Worm (Caenorhabditis elegans): ENCODE data around the gene sre-28.

The sre-28 gene

DNA sequence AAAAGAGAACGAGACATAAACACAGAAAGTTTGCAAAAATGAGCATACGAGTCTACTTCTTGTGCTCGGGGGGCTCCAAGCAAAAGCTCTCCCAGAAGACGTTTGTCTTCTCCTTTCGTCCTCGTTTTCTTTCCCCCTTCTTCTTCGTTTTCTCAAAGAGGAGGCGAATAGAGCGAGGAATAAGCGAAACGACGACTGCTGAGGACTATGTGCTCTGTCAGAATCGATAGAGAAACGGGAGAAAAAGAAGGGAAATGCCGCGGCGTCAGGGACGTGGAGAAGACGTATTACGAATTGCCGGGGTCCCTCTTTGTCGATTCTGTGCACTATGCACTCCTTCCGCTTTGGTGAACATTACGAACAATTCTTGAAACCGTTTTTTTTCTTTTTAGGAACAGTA lies 34.2 kb downstream of the sre-28 start:
- TF ChIP-seq ceh-48 (tag; optimal IDR thresholded peaks at IDR 0.05): peak; percentile 65
- TF ChIP-seq nfya-1 (tag; optimal IDR thresholded peaks at IDR 0.05): no peak
- no peak for TF ChIP-seq rnt-1 (tag; optimal IDR thresholded peaks at IDR 0.05)
- TF ChIP-seq fkh-10 (GFP tag; optimal IDR thresholded peaks at IDR 0.05): no peak
- peak; percentile 16 for TF ChIP-seq tbx-2 (tag; optimal IDR thresholded peaks at IDR 0.05)
- TF ChIP-seq ceh-34 (tag; optimal IDR thresholded peaks at IDR 0.05): no peak
- no peak for TF ChIP-seq hlh-6 (tag; optimal IDR thresholded peaks at IDR 0.05)
- peak; percentile 63 for TF ChIP-seq ceh-31 (tag; optimal IDR thresholded peaks at IDR 0.05)
- TF ChIP-seq nhr-11 (tag; optimal IDR thresholded peaks at IDR 0.05): no peak
- TF ChIP-seq unc-42 (tag; optimal IDR thresholded peaks at IDR 0.05): peak; percentile 25

- TF ChIP-seq ref-2 (tag; optimal IDR thresholded peaks at IDR 0.05): peak; percentile 92
- TF ChIP-seq ceh-14 (tag; optimal IDR thresholded peaks at IDR 0.05): peak; percentile 89
- peak; percentile 26 for TF ChIP-seq nfya-1 (tag; optimal IDR thresholded peaks at IDR 0.05)
- TF ChIP-seq pqm-1 (tag; optimal IDR thresholded peaks at IDR 0.05): peak; percentile 40
- TF ChIP-seq zip-5 (tag; optimal IDR thresholded peaks at IDR 0.05): peak; percentile 32
- TF ChIP-seq lim-6 (tag; optimal IDR thresholded peaks at IDR 0.05): peak; percentile 70
- TF ChIP-seq ets-4 (tag; optimal IDR thresholded peaks at IDR 0.05): peak; percentile 75
- peak; percentile 72 for TF ChIP-seq rnt-1 (tag; optimal IDR thresholded peaks at IDR 0.05)
- TF ChIP-seq tbx-7 (tag; optimal IDR thresholded peaks at IDR 0.05): peak; percentile 63
- peak; percentile 70 for TF ChIP-seq dmd-4 (tag; optimal IDR thresholded peaks at IDR 0.05; ENCODE audit: borderline replicate concordance)
- peak; percentile 51 for TF ChIP-seq unc-42 (tag; optimal IDR thresholded peaks at IDR 0.05)
- TF ChIP-seq pros-1 (tag; optimal IDR thresholded peaks at IDR 0.05): peak; percentile 8
- TF ChIP-seq fax-1 (tag; optimal IDR thresholded peaks at IDR 0.05): peak; percentile 61
- peak; percentile 13 for TF ChIP-seq ztf-16 (tag; optimal IDR thresholded peaks at IDR 0.05)
- TF ChIP-seq hlh-8 (tag; optimal IDR thresholded peaks at IDR 0.05): peak; percentile 70
- peak; percentile 20 for TF ChIP-seq ceh-18 (tag; optimal IDR thresholded peaks at IDR 0.05)
- peak; percentile 70 for TF ChIP-seq F13H6.1 (tag; optimal IDR thresholded peaks at IDR 0.05)
- TF ChIP-seq madf-2 (tag; optimal IDR thresholded peaks at IDR 0.05): peak; percentile 16
- TF ChIP-seq C08G9.2 (tag; optimal IDR thresholded peaks at IDR 0.05): peak; percentile 77
- peak; percentile 81 for TF ChIP-seq ceh-2 (tag; optimal IDR thresholded peaks at IDR 0.05)
- peak; percentile 94 for TF ChIP-seq tbx-2 (tag; optimal IDR thresholded peaks at IDR 0.05)
- peak; percentile 40 for TF ChIP-seq ceh-34 (tag; optimal IDR thresholded peaks at IDR 0.05)
- TF ChIP-seq ceh-31 (tag; optimal IDR thresholded peaks at IDR 0.05): peak; percentile 96
Observed at ce11 chrV:9980731-9981483, 36.7 kb downstream of the sre-28 start, which contains the start of the genes ruvb-1 and tofu-1. ruvb-1 (minus strand) TSS chrV:9980802. tofu-1 (plus strand) TSS chrV:9981147.

ce11 chrV:9982568-9982967 lies 38.4 kb downstream of the sre-28 start, which contains the start of gene C27H6.9:
C27H6.9 (plus strand) TSS chrV:9982868.
- TF ChIP-seq elt-4 (tag; optimal IDR thresholded peaks at IDR 0.05) (no peak), odd-2 (tag; optimal IDR thresholded peaks at IDR 0.05) (no peak), mec-3 (tag; optimal IDR thresholded peaks at IDR 0.05; ENCODE audit: borderline replicate concordance) (no peak), pros-1 (tag; optimal IDR thresholded peaks at IDR 0.05) (no peak), ceh-18 (tag; optimal IDR thresholded peaks at IDR 0.05) (no peak), ceh-24 (tag; optimal IDR thresholded peaks at IDR 0.05) (no peak), F13H6.1 (tag; optimal IDR thresholded peaks at IDR 0.05) (no peak), dmd-4 (tag; optimal IDR thresholded peaks at IDR 0.05; ENCODE audit: borderline replicate concordance) (no peak), C08G9.2 (tag; optimal IDR thresholded peaks at IDR 0.05) (no peak), ztf-16 (tag; optimal IDR thresholded peaks at IDR 0.05) (no peak), pqm-1 (tag; optimal IDR thresholded peaks at IDR 0.05) (no peak), unc-3 (GFP tag; conservative IDR thresholded peaks at IDR 0.05) (no peak), unc-3 (tag; optimal IDR thresholded peaks at IDR 0.05) (no peak), eyg-1 (tag; optimal IDR thresholded peaks at IDR 0.05) (no peak), hlh-8 (tag; optimal IDR thresholded peaks at IDR 0.05) (no peak), sdc-2 (tag; optimal IDR thresholded peaks at IDR 0.05) (no peak), ref-2 (tag; optimal IDR thresholded peaks at IDR 0.05) (no peak), dve-1 (tag; optimal IDR thresholded peaks at IDR 0.05) (no peak)
